Fruit fly (Drosophila melanogaster) whole organism, embryonic: ENCODE results near the gene CG12279.

Experiments used
- Atf6 ChIP-seq: fragments of 200-800 bp; sonication (Bioruptor generic); IDR thresholded peaks from 2 replicates; pipeline ENCODE4 v1.3.6; 2022; ENCODE audit warnings: missing biosample characterization, missing genetic modification characterization
- B-H2 ChIP-seq: fragments of 200-800 bp; sonication (Bioruptor generic); optimal IDR thresholded peaks from 2 replicates; lab custom pipeline; 2018; ENCODE audit warnings: missing biosample characterization, mild to moderate bottlenecking, missing genetic modification characterization
- Blimp-1 ChIP-seq: fragments of 200-800 bp; sonication (Bioruptor generic); optimal IDR thresholded peaks from 3 replicates; lab custom pipeline; 2018; ENCODE audit warnings: missing biosample characterization, missing genetic modification characterization, mild to moderate bottlenecking, moderate library complexity, missing genetic modification reagents
- BtbVII ChIP-seq: fragments of 200-800 bp; sonication (Bioruptor generic); optimal IDR thresholded peaks from 3 replicates; lab custom pipeline; 2017; ENCODE audit warnings: missing biosample characterization, mild to moderate bottlenecking, missing genetic modification characterization
- CG12071 ChIP-seq: fragments of 200-800 bp; sonication (Bioruptor generic); optimal IDR thresholded peaks from 3 replicates; lab custom pipeline; 2018; ENCODE audit warnings: missing biosample characterization, mild to moderate bottlenecking, missing genetic modification characterization
- CG12659 ChIP-seq: fragments of 200-800 bp; sonication (Bioruptor generic); optimal IDR thresholded peaks from 3 replicates; lab custom pipeline; 2017; ENCODE audit warnings: mild to moderate bottlenecking, missing biosample characterization, missing genetic modification reagents, missing genetic modification characterization
- CG12769 ChIP-seq: fragments of 200-800 bp; sonication (Bioruptor generic); optimal IDR thresholded peaks from 2 replicates; lab custom pipeline; 2019; ENCODE audit warnings: missing biosample characterization, mild to moderate bottlenecking, missing genetic modification characterization, moderate library complexity
- CG13296 ChIP-seq: fragments of 200-800 bp; sonication (Bioruptor generic); optimal IDR thresholded peaks from 3 replicates; lab custom pipeline; 2018; ENCODE audit warnings: missing biosample characterization, mild to moderate bottlenecking, missing genetic modification characterization
- CG13775 ChIP-seq: fragments of 200-800 bp; sonication (Bioruptor generic); optimal IDR thresholded peaks from 3 replicates; lab custom pipeline; 2017; ENCODE audit warnings: missing biosample characterization, mild to moderate bottlenecking, missing genetic modification characterization
- CG13894 ChIP-seq: fragments of 200-800 bp; sonication (Bioruptor generic); optimal IDR thresholded peaks from 3 replicates; lab custom pipeline; 2018; ENCODE audit warnings: missing biosample characterization, mild to moderate bottlenecking, missing genetic modification characterization, moderate library complexity
- CG14441 ChIP-seq: fragments of 200-800 bp; sonication (Bioruptor generic); IDR thresholded peaks from 2 replicates; pipeline ENCODE4 v1.3.6; 2022; ENCODE audit warnings: missing biosample characterization, missing genetic modification characterization
- CG15269 ChIP-seq: fragments of 200-800 bp; sonication (Bioruptor generic); optimal IDR thresholded peaks from 2 replicates; lab custom pipeline; 2018; ENCODE audit warnings: missing biosample characterization, mild to moderate bottlenecking, missing genetic modification characterization, moderate library complexity
- CG2678 ChIP-seq: fragments of 200-800 bp; sonication (Bioruptor generic); optimal IDR thresholded peaks from 3 replicates; lab custom pipeline; 2019; ENCODE audit warnings: missing biosample characterization, mild to moderate bottlenecking, missing genetic modification characterization, moderate library complexity
- CG3281 ChIP-seq: fragments of 200-800 bp; sonication (Bioruptor generic); optimal IDR thresholded peaks from 3 replicates; lab custom pipeline; 2017; ENCODE audit warnings: missing biosample characterization, mild to moderate bottlenecking, missing genetic modification characterization
- CG34376 ChIP-seq: fragments of 200-800 bp; sonication (Bioruptor generic); optimal IDR thresholded peaks from 2 replicates; lab custom pipeline; 2018; ENCODE audit warnings: missing biosample characterization, mild to moderate bottlenecking, missing genetic modification characterization
- CG3726 ChIP-seq: fragments of 200-800 bp; sonication (Bioruptor generic); IDR thresholded peaks from 3 replicates; pipeline ENCODE4, ENCODE4 v1.3.6; 2022; ENCODE audit warnings: missing biosample characterization, missing genetic modification characterization
- CG3838 ChIP-seq: fragments of 200-800 bp; sonication (Bioruptor generic); optimal IDR thresholded peaks from 3 replicates; lab custom pipeline; 2016; ENCODE audit warnings: missing biosample characterization, missing genetic modification characterization
- CG3847 ChIP-seq: fragments of 200-800 bp; sonication (Bioruptor generic); IDR thresholded peaks from 2 replicates; pipeline ENCODE4 v1.3.6; 2022; ENCODE audit warnings: missing biosample characterization, missing genetic modification characterization
- CG4617 ChIP-seq: fragments of 200-800 bp; sonication (Bioruptor generic); optimal IDR thresholded peaks from 3 replicates; lab custom pipeline; 2016; ENCODE audit warnings: missing biosample characterization, missing genetic modification characterization, borderline replicate concordance
- CG6765 ChIP-seq: fragments of 200-800 bp; sonication (Bioruptor generic); optimal IDR thresholded peaks from 3 replicates; lab custom pipeline; 2017; ENCODE audit warnings: missing biosample characterization, mild to moderate bottlenecking, missing genetic modification characterization
- CG7987 ChIP-seq: fragments of 200-800 bp; sonication (Bioruptor generic); optimal IDR thresholded peaks from 2 replicates; lab custom pipeline; 2018; ENCODE audit warnings: missing biosample characterization, mild to moderate bottlenecking, missing genetic modification characterization, moderate library complexity
- CG8281 ChIP-seq: fragments of 200-800 bp; sonication (Bioruptor generic); optimal IDR thresholded peaks from 2 replicates; lab custom pipeline; 2018; ENCODE audit warnings: missing biosample characterization, mild to moderate bottlenecking, missing genetic modification characterization, moderate library complexity
- CG8290 ChIP-seq, 3 experiments: fragments of 200-800 bp; sonication (Bioruptor generic); optimal IDR thresholded peaks; 2 replicates each; lab custom pipeline; 2016 to 2019; ENCODE audit warnings: missing biosample characterization in 3 of 3, missing genetic modification characterization in 3 of 3, mild to moderate bottlenecking in 2 of 3, moderate library complexity in 1 of 3
- CrebB ChIP-seq: fragments of 200-800 bp; sonication (Bioruptor generic); optimal IDR thresholded peaks from 3 replicates; lab custom pipeline; 2018; ENCODE audit warnings: missing biosample characterization, mild to moderate bottlenecking, missing genetic modification characterization
- Fer1 ChIP-seq: fragments of 200-800 bp; sonication (Bioruptor generic); optimal IDR thresholded peaks from 2 replicates; lab custom pipeline; 2017; ENCODE audit warnings: missing biosample characterization, mild to moderate bottlenecking, missing genetic modification characterization
- Fer3 ChIP-seq: fragments of 200-800 bp; sonication (Bioruptor generic); optimal IDR thresholded peaks from 2 replicates; lab custom pipeline; 2018; ENCODE audit warnings: missing biosample characterization, mild to moderate bottlenecking, missing genetic modification characterization, moderate library complexity
- HmgZ ChIP-seq: fragments of 200-800 bp; sonication (Bioruptor generic); optimal IDR thresholded peaks from 2 replicates; lab custom pipeline; 2018; ENCODE audit warnings: missing biosample characterization, mild to moderate bottlenecking, missing genetic modification characterization
- Hmr ChIP-seq: fragments of 200-800 bp; sonication (Bioruptor generic); optimal IDR thresholded peaks from 3 replicates; lab custom pipeline; 2017; ENCODE audit warnings: mild to moderate bottlenecking, missing biosample characterization, missing genetic modification reagents, missing genetic modification characterization
- Med ChIP-seq: fragments of 200-800 bp; sonication (Bioruptor generic); peaks from one replicate; lab custom pipeline; 2016; ENCODE audit warnings: missing biosample characterization, missing genetic modification characterization, mild to moderate bottlenecking, inconsistent platforms, moderate library complexity
- Meics ChIP-seq: fragments of 200-800 bp; sonication (Bioruptor generic); optimal IDR thresholded peaks from 2 replicates; lab custom pipeline; 2017; ENCODE audit warnings: missing biosample characterization, mild to moderate bottlenecking, missing genetic modification characterization
- NFAT ChIP-seq: fragments of 200-800 bp; sonication (Bioruptor generic); IDR thresholded peaks from 2 replicates; pipeline ENCODE4 v1.3.6; 2022; ENCODE audit warnings: missing biosample characterization, missing genetic modification characterization
- PHDP ChIP-seq: fragments of 200-800 bp; sonication (Bioruptor generic); optimal IDR thresholded peaks from 3 replicates; lab custom pipeline; 2018; ENCODE audit warnings: missing biosample characterization, mild to moderate bottlenecking, missing genetic modification characterization, moderate library complexity
- Rfx ChIP-seq: fragments of 200-800 bp; sonication (Bioruptor generic); IDR thresholded peaks from 2 replicates; pipeline ENCODE4 v1.3.6; 2022; ENCODE audit warnings: missing biosample characterization, missing genetic modification characterization
- Taf1 ChIP-seq: fragments of 200-800 bp; sonication (Bioruptor generic); IDR thresholded peaks from 2 replicates; pipeline ENCODE4 v1.3.6; 2022; ENCODE audit warnings: missing biosample characterization, missing genetic modification characterization
- Xrp1 ChIP-seq: fragments of 200-800 bp; sonication (Bioruptor generic); IDR thresholded peaks from 2 replicates; pipeline ENCODE4 v1.3.6; 2022; ENCODE audit warnings: missing biosample characterization, missing genetic modification characterization
- caup ChIP-seq: fragments of 200-800 bp; sonication (Bioruptor generic); optimal IDR thresholded peaks from 3 replicates; lab custom pipeline; 2017; ENCODE audit warnings: missing biosample characterization, mild to moderate bottlenecking, missing genetic modification characterization, moderate library complexity; ENCODE audit not compliant: severe bottlenecking
- chinmo ChIP-seq: fragments of 200-800 bp; sonication (Bioruptor generic); IDR thresholded peaks from 4 replicates; pipeline ENCODE4 v1.3.6; 2022; ENCODE audit warnings: missing biosample characterization, missing genetic modification characterization; ENCODE audit not compliant: partially characterized antibody
- exex ChIP-seq: fragments of 200-800 bp; sonication (Bioruptor generic); optimal IDR thresholded peaks from 4 replicates; lab custom pipeline; 2018; ENCODE audit warnings: missing biosample characterization, mild to moderate bottlenecking, missing genetic modification characterization, moderate library complexity
- fd3F ChIP-seq: fragments of 200-800 bp; sonication (Bioruptor generic); optimal IDR thresholded peaks from 2 replicates; lab custom pipeline; 2018; ENCODE audit warnings: missing biosample characterization, mild to moderate bottlenecking, missing genetic modification characterization, moderate library complexity
- grau ChIP-seq: fragments of 200-800 bp; optimal IDR thresholded peaks from 3 replicates; lab custom pipeline; 2019; ENCODE audit warnings: missing biosample characterization, mild to moderate bottlenecking, missing genetic modification characterization, moderate library complexity
- inv ChIP-seq: fragments of 200-800 bp; sonication (Bioruptor generic); IDR thresholded peaks from 2 replicates; pipeline ENCODE4 v1.3.6; 2022; ENCODE audit warnings: missing biosample characterization, missing genetic modification characterization; ENCODE audit not compliant: partially characterized antibody
- lab ChIP-seq: fragments of 200-800 bp; sonication (Bioruptor generic); optimal IDR thresholded peaks from 3 replicates; lab custom pipeline; 2017; ENCODE audit warnings: missing biosample characterization, missing genetic modification characterization, mild to moderate bottlenecking, moderate library complexity, missing genetic modification reagents
- mirr ChIP-seq: fragments of 200-800 bp; sonication (Bioruptor generic); optimal IDR thresholded peaks from 3 replicates; lab custom pipeline; 2018; ENCODE audit warnings: missing biosample characterization, mild to moderate bottlenecking, missing genetic modification characterization
- pita ChIP-seq: fragments of 200-800 bp; sonication (Bioruptor generic); optimal IDR thresholded peaks from 2 replicates; lab custom pipeline; 2017; ENCODE audit warnings: missing biosample characterization, mild to moderate bottlenecking, missing genetic modification characterization
- schlank ChIP-seq: fragments of 200-800 bp; sonication (Bioruptor generic); optimal IDR thresholded peaks from 2 replicates; lab custom pipeline; 2018; ENCODE audit warnings: missing biosample characterization, mild to moderate bottlenecking, missing genetic modification characterization
- sd ChIP-seq: fragments of 200-800 bp; sonication (Bioruptor generic); optimal IDR thresholded peaks from 3 replicates; lab custom pipeline; 2018; ENCODE audit warnings: missing biosample characterization, mild to moderate bottlenecking, missing genetic modification characterization, moderate library complexity
- sens ChIP-seq: fragments of 200-800 bp; sonication (Bioruptor generic); peaks from one replicate; lab custom pipeline; 2016; ENCODE audit warnings: missing biosample characterization, missing genetic modification characterization
- sug ChIP-seq: fragments of 200-800 bp; optimal IDR thresholded peaks from 2 replicates; lab custom pipeline; 2019; ENCODE audit warnings: missing biosample characterization, mild to moderate bottlenecking, missing genetic modification characterization, moderate library complexity
- usp ChIP-seq: fragments of >200 bp; optimal IDR thresholded peaks from 2 replicates; lab custom pipeline; 2017; ENCODE audit warnings: missing biosample characterization, missing genetic modification characterization

The CG12279 gene

dm6 chr3R:12716251-12716650 is 11.4 kb downstream of the CG12279 start:
- TF ChIP-seq lab (GFP tag; lab: Kevin White, UChicago) (peak; percentile 60), CG3838 (GFP tag; lab: Kevin White, UChicago) (peak; percentile 8), sug (tag; lab: Kevin White, UChicago) (peak; percentile 43), caup (peak; percentile 35), Blimp-1 (GFP tag; lab: Kevin White, UChicago) (peak; percentile 28), CG2678 (tag; lab: Kevin White, UChicago) (peak; percentile 55), CG13894 (peak; percentile 19), PHDP (tag; lab: Kevin White, UChicago) (peak; percentile 20), BtbVII (peak; percentile 69), Atf6 (GFP tag; lab: Robert Waterston, UW) (0 out of 2 replicates have a peak, but pooled peaks have one; percentile 18), mirr (peak; percentile 84), CG13296 (GFP tag; lab: Kevin White, UChicago) (peak; percentile 74), CG3726 (no peak), exex (peak; percentile 84), inv (GFP tag; lab: Robert Waterston, UW) (no peak), Xrp1 (GFP tag; lab: Robert Waterston, UW) (0 out of 2 replicates have a peak, but pooled peaks have one; percentile 9), CG8281 (tag; lab: Kevin White, UChicago) (peak; percentile 25), CG8290 (GFP tag; optimal IDR thresholded peaks at IDR 0.05; lab: Kevin White, UChicago) (no peak), CG8290 (tag; optimal IDR thresholded peaks at IDR 0.05; lab: Kevin White, UChicago) (peak in 1 of 2 experiments; percentile 55), Fer1 (GFP tag; lab: Kevin White, UChicago) (peak; percentile 25), Med (GFP tag; lab: Kevin White, UChicago) (peak; percentile 52), B-H2 (GFP tag; lab: Kevin White, UChicago) (peak; percentile 60), Taf1 (GFP tag; lab: Robert Waterston, UW) (0 out of 2 replicates have a peak, but pooled peaks have one; percentile 27), pita (GFP tag; lab: Kevin White, UChicago) (no peak), Meics (GFP tag; lab: Kevin White, UChicago) (peak; percentile 7), sens (GFP tag; lab: Kevin White, UChicago) (peak; percentile 47), CG34376 (GFP tag; lab: Kevin White, UChicago) (peak; percentile 70), CG6765 (GFP tag; lab: Kevin White, UChicago) (peak; percentile 57), CG12769 (tag; lab: Kevin White, UChicago) (peak; percentile 47), Rfx (GFP tag; lab: Robert Waterston, UW) (peak; percentile 23; the same call in 1 of the 2 replicates), HmgZ (tag; lab: Kevin White, UChicago) (peak; percentile 21), Fer3 (tag; lab: Kevin White, UChicago) (peak; percentile 40), CG13775 (GFP tag; lab: Kevin White, UChicago) (no peak), CG7987 (GFP tag; lab: Kevin White, UChicago) (peak; percentile 26), sd (peak; percentile 22), CrebB (peak; percentile 1), CG4617 (GFP tag; lab: Kevin White, UChicago) (no peak), CG12071 (GFP tag; lab: Kevin White, UChicago) (peak; percentile 54), chinmo (GFP tag; lab: Robert Waterston, UW) (no peak), CG15269 (peak; percentile 36), CG3847 (GFP tag; lab: Robert Waterston, UW) (no peak), NFAT (GFP tag; lab: Robert Waterston, UW) (no peak), CG12659 (GFP tag; lab: Kevin White, UChicago) (peak; percentile 7), grau (no peak), CG14441 (no peak), Hmr (GFP tag; lab: Kevin White, UChicago) (peak; percentile 23), fd3F (GFP tag; lab: Kevin White, UChicago) (peak; percentile 14), usp (GFP tag; lab: Kevin White, UChicago) (no peak), schlank (tag; lab: Kevin White, UChicago) (peak; percentile 16), CG3281 (GFP tag; lab: Kevin White, UChicago) (peak; percentile 16)
